Worm (Caenorhabditis elegans) whole organism, L4 larva: ENCODE data around the gene hsp-12.6.

Experiments used
- F37D6.2 ChIP-seq: sonication (generic microtip); optimal IDR thresholded peaks from 2 replicates; lab custom pipeline; 2016; ENCODE audit warnings: mild to moderate bottlenecking, missing genetic modification characterization, missing compliant biosample characterization
- F49E8.2 ChIP-seq: sonication (generic microtip); optimal IDR thresholded peaks from 2 replicates; lab custom pipeline; 2016; ENCODE audit warnings: missing compliant biosample characterization, mild to moderate bottlenecking, missing genetic modification characterization, borderline replicate concordance
- R02D3.7 ChIP-seq: fragments of 150-350 bp; sonication (generic microtip); optimal IDR thresholded peaks from 3 replicates; lab custom pipeline; 2014; ENCODE audit warnings: missing biosample characterization, missing genetic modification characterization
- Y75B8A.6 ChIP-seq: fragments of 200-800 bp; sonication (Bioruptor generic); IDR thresholded peaks from 2 replicates; pipeline ENCODE4 v1.3.6; 2022; ENCODE audit warnings: missing genetic modification reagents, missing genetic modification characterization, missing compliant biosample characterization
- aha-1 ChIP-seq: fragments of 150-350 bp; peaks from one replicate; lab custom pipeline; 2014; ENCODE audit warnings: missing biosample characterization, missing genetic modification characterization
- ceh-20 ChIP-seq: fragments of 200-800 bp; sonication (Bioruptor generic); IDR thresholded peaks from 2 replicates; pipeline ENCODE4 v1.3.6; 2022; ENCODE audit warnings: missing genetic modification reagents, missing genetic modification characterization, missing compliant biosample characterization
- ceh-32 ChIP-seq: sonication (generic microtip); optimal IDR thresholded peaks from 2 replicates; lab custom pipeline; 2016; ENCODE audit warnings: mild to moderate bottlenecking, missing genetic modification characterization, missing compliant biosample characterization; ENCODE audit not compliant: poor library complexity
- ceh-44 ChIP-seq: fragments of 200-800 bp; sonication (Bioruptor generic); IDR thresholded peaks from 2 replicates; pipeline ENCODE4 v1.3.6; 2022; ENCODE audit warnings: missing genetic modification reagents, missing genetic modification characterization, missing compliant biosample characterization
- daf-16 ChIP-seq, 3 experiments: sonication (generic microtip); optimal IDR thresholded peaks; 2 replicates each; lab custom pipeline; 2016 to 2017; ENCODE audit warnings: missing genetic modification characterization in 3 of 3, missing genetic modification reagents in 3 of 3, mild to moderate bottlenecking in 2 of 3, missing compliant biosample characterization in 2 of 3, missing biosample characterization in 1 of 3, moderate library complexity in 1 of 3
- daf-19 ChIP-seq: fragments of 200-800 bp; sonication (Bioruptor generic); conservative IDR thresholded peaks from 2 replicates; pipeline ENCODE4 v1.3.6; 2022; ENCODE audit warnings: missing genetic modification characterization, missing compliant biosample characterization
- dmd-6 ChIP-seq: fragments of 200-800 bp; sonication (Bioruptor generic); IDR thresholded peaks from 2 replicates; pipeline ENCODE4 v1.3.6; 2022; ENCODE audit warnings: missing genetic modification reagents, missing genetic modification characterization, missing compliant biosample characterization
- duxl-1 ChIP-seq: sonication (generic microtip); optimal IDR thresholded peaks from 2 replicates; lab custom pipeline; 2016; ENCODE audit warnings: mild to moderate bottlenecking, missing genetic modification characterization, moderate library complexity, missing compliant biosample characterization; ENCODE audit not compliant: poor library complexity
- fkh-10 ChIP-seq: fragments of 150-350 bp; optimal IDR thresholded peaks from 2 replicates; lab custom pipeline; 2014; ENCODE audit warnings: missing biosample characterization, missing genetic modification reagents, missing genetic modification characterization
- fos-1 ChIP-seq: fragments of 150-350 bp; optimal IDR thresholded peaks from 2 replicates; lab custom pipeline; 2014; ENCODE audit warnings: missing biosample characterization, missing genetic modification characterization
- hif-1 ChIP-seq, 2 experiments: sonication (generic microtip); optimal IDR thresholded peaks; 2 replicates each; lab custom pipeline; 2016 to 2017; ENCODE audit warnings: missing compliant biosample characterization in 2 of 2, missing genetic modification characterization in 2 of 2, missing genetic modification reagents in 2 of 2, missing genotype in 2 of 2, mild to moderate bottlenecking in 1 of 2
- hlh-11 ChIP-seq: fragments of 200-800 bp; sonication (Bioruptor generic); optimal IDR thresholded peaks from 2 replicates; lab custom pipeline; 2018; ENCODE audit warnings: mild to moderate bottlenecking, missing genetic modification characterization, missing compliant biosample characterization
- hlh-30 ChIP-seq: sonication (generic microtip); optimal IDR thresholded peaks from 2 replicates; lab custom pipeline; 2017; ENCODE audit warnings: antibody characterized with exemption, mild to moderate bottlenecking, missing genetic modification characterization, missing compliant biosample characterization; ENCODE audit not compliant: insufficient read depth
- lin-15B ChIP-seq: fragments of 150-350 bp; sonication (generic microtip); optimal IDR thresholded peaks from 3 replicates; lab custom pipeline; 2014; ENCODE audit warnings: missing biosample characterization, missing genetic modification characterization
- lin-38 ChIP-seq: fragments of 200-800 bp; sonication (Bioruptor generic); IDR thresholded peaks from 2 replicates; pipeline ENCODE4 v1.3.6; 2022; ENCODE audit warnings: missing genetic modification reagents, missing genetic modification characterization, missing compliant biosample characterization
- lin-39 ChIP-seq: fragments of 150-350 bp; optimal IDR thresholded peaks from 2 replicates; lab custom pipeline; 2014; ENCODE audit warnings: missing biosample characterization, missing genetic modification reagents, missing genetic modification characterization
- lir-3 ChIP-seq: sonication (generic microtip); optimal IDR thresholded peaks from 2 replicates; lab custom pipeline; 2016; ENCODE audit warnings: mild to moderate bottlenecking, missing genetic modification characterization, missing compliant biosample characterization
- madf-9 ChIP-seq: fragments of 200-800 bp; sonication (Bioruptor generic); conservative IDR thresholded peaks from 2 replicates; pipeline ENCODE4 v1.3.6; 2022; ENCODE audit warnings: missing genetic modification reagents, missing genetic modification characterization, missing compliant biosample characterization
- mdl-1 ChIP-seq, 2 experiments: fragments of 150-350 bp in 1 of 2; sonication (generic microtip) in 1 of 2; optimal IDR thresholded peaks; 2 replicates each; lab custom pipeline; 2014 to 2017; ENCODE audit warnings: missing biosample characterization in 2 of 2, missing genetic modification characterization in 2 of 2
- mdt-29 ChIP-seq: fragments of 200-800 bp; sonication (Bioruptor generic); IDR thresholded peaks from 2 replicates; pipeline ENCODE4 v1.3.6; 2022; ENCODE audit warnings: missing genetic modification reagents, missing genetic modification characterization, missing compliant biosample characterization
- mes-2 ChIP-seq: sonication (generic microtip); optimal IDR thresholded peaks from 2 replicates; lab custom pipeline; 2016; ENCODE audit warnings: missing genotype, mild to moderate bottlenecking, missing genetic modification characterization, missing compliant biosample characterization; ENCODE audit not compliant: poor library complexity, severe bottlenecking
- nhr-102 ChIP-seq: sonication (generic microtip); optimal IDR thresholded peaks from 2 replicates; lab custom pipeline; 2016; ENCODE audit warnings: mild to moderate bottlenecking, missing genetic modification characterization, moderate library complexity, missing compliant biosample characterization
- nhr-237 ChIP-seq: sonication (generic microtip); optimal IDR thresholded peaks from 2 replicates; lab custom pipeline; 2017; ENCODE audit warnings: missing biosample characterization, missing genetic modification characterization
- nhr-25 ChIP-seq: sonication (generic microtip); optimal IDR thresholded peaks from 2 replicates; lab custom pipeline; 2017; ENCODE audit warnings: missing genetic modification characterization, mild to moderate bottlenecking, missing compliant biosample characterization, antibody characterized with exemption, moderate library complexity, borderline replicate concordance; ENCODE audit not compliant: insufficient read depth
- nhr-28 ChIP-seq: fragments of 150-350 bp; optimal IDR thresholded peaks from 2 replicates; lab custom pipeline; 2014; ENCODE audit warnings: missing biosample characterization, missing genetic modification characterization
- nhr-48 ChIP-seq: sonication (generic microtip); optimal IDR thresholded peaks from 2 replicates; lab custom pipeline; 2016; ENCODE audit warnings: mild to moderate bottlenecking, missing genetic modification characterization, missing compliant biosample characterization
- nhr-77 ChIP-seq: fragments of 150-350 bp; optimal IDR thresholded peaks from 2 replicates; lab custom pipeline; 2014; ENCODE audit warnings: missing biosample characterization, missing genetic modification characterization
- pha-4 ChIP-seq, 2 experiments: fragments of 150-350 bp in 1 of 2; fragments of 200-800 bp in 1 of 2; sonication (Bioruptor generic) in 1 of 2; IDR thresholded peaks in 1 of 2; optimal IDR thresholded peaks in 1 of 2; 2 replicates each; pipeline versions ENCODE4 v1.3.6 to Lab custom; 2014 to 2022; ENCODE audit warnings: missing genetic modification characterization in 2 of 2, missing genetic modification reagents in 2 of 2, missing biosample characterization in 1 of 2, missing compliant biosample characterization in 1 of 2
- php-3 ChIP-seq: fragments of 200-800 bp; sonication (Bioruptor generic); IDR thresholded peaks from 2 replicates; pipeline ENCODE4 v1.3.6; 2022; ENCODE audit warnings: missing genetic modification reagents, missing genetic modification characterization, missing compliant biosample characterization
- pqm-1 ChIP-seq: sonication (generic microtip); optimal IDR thresholded peaks from 2 replicates; lab custom pipeline; 2017; ENCODE audit warnings: missing biosample characterization, missing genetic modification characterization
- saeg-2 ChIP-seq: fragments of 200-800 bp; sonication (Bioruptor generic); IDR thresholded peaks from 2 replicates; pipeline ENCODE4 v1.3.6; 2022; ENCODE audit warnings: missing genetic modification reagents, missing genetic modification characterization, missing compliant biosample characterization
- sdz-12 ChIP-seq: fragments of 200-800 bp; sonication (Bioruptor generic); optimal IDR thresholded peaks from 2 replicates; lab custom pipeline; 2018; ENCODE audit warnings: mild to moderate bottlenecking, missing genetic modification characterization, missing compliant biosample characterization
- skn-1 ChIP-seq: fragments of 150-350 bp; optimal IDR thresholded peaks from 2 replicates; lab custom pipeline; 2014; ENCODE audit warnings: missing biosample characterization, missing genetic modification characterization
- snpc-1.2 ChIP-seq: fragments of 200-800 bp; sonication (Bioruptor generic); IDR thresholded peaks from 2 replicates; pipeline ENCODE4 v1.3.6; 2022; ENCODE audit warnings: missing genetic modification reagents, missing genetic modification characterization, missing compliant biosample characterization
- spr-3 ChIP-seq: fragments of 200-800 bp; sonication (Bioruptor generic); optimal IDR thresholded peaks from 2 replicates; lab custom pipeline; 2018; ENCODE audit warnings: mild to moderate bottlenecking, missing genetic modification characterization, missing compliant biosample characterization
- tra-1 ChIP-seq: fragments of 200-800 bp; sonication (Bioruptor generic); IDR thresholded peaks from 2 replicates; pipeline ENCODE4 v1.3.6; 2022; ENCODE audit warnings: missing genetic modification reagents, missing genetic modification characterization, missing compliant biosample characterization
- unc-130 ChIP-seq: sonication (generic microtip); optimal IDR thresholded peaks from 2 replicates; lab custom pipeline; 2016; ENCODE audit warnings: missing genetic modification reagents, missing genetic modification characterization, missing compliant biosample characterization
- unc-39 ChIP-seq: sonication (generic microtip); optimal IDR thresholded peaks from 2 replicates; lab custom pipeline; 2017; ENCODE audit warnings: missing biosample characterization, missing genetic modification characterization
- unc-62 ChIP-seq, 3 experiments: fragments of 150-350 bp in 1 of 3; sonication (generic microtip); optimal IDR thresholded peaks in 2 of 3; peaks in 1 of 3; 1 replicate in 1 of 3; 2 replicates in 2 of 3; lab custom pipeline; 2014 to 2017; ENCODE audit warnings: missing biosample characterization in 3 of 3, missing genetic modification characterization in 3 of 3, missing genetic modification reagents in 3 of 3, missing genotype in 1 of 3
- zag-1 ChIP-seq: fragments of 150-350 bp; optimal IDR thresholded peaks from 2 replicates; lab custom pipeline; 2014; ENCODE audit warnings: missing biosample characterization, missing genetic modification characterization
- zfp-2 ChIP-seq: sonication (generic microtip); optimal IDR thresholded peaks from 2 replicates; lab custom pipeline; 2016; ENCODE audit warnings: mild to moderate bottlenecking, missing genetic modification characterization, missing compliant biosample characterization
- zfp-3 ChIP-seq: fragments of 200-800 bp; sonication (Bioruptor generic); conservative IDR thresholded peaks from 2 replicates; pipeline ENCODE4 v1.3.6; 2022; ENCODE audit warnings: missing genetic modification reagents, missing genetic modification characterization, missing compliant biosample characterization
- ztf-11 ChIP-seq: fragments of 150-350 bp; optimal IDR thresholded peaks from 2 replicates; lab custom pipeline; 2014; ENCODE audit warnings: missing biosample characterization, missing genetic modification characterization

hsp-12.6 gene

DNA sequence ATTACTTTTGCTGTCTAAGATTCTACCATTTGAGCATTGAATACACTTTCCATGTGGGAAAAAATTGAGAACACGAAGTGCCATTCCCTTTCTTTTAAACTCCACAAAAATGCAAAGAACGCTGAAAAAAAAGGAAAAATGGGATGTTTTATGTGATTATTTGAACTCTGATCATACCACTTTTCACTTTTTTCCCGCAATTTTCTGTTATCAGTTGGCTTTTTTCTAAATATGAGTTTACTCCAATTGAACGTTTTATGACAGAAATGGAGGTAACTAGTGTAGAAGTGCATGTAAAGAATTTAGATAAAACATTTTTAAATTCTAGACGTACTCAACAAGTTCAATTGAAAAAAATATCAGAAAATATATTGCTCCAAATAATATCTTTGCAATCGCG, 5.6 kb downstream of the hsp-12.6 start (continued):
- peak; percentile 51 for TF ChIP-seq nhr-28 (tag; lab: Kevin White, UChicago)
- TF ChIP-seq F49E8.2 = no peak
- TF ChIP-seq pqm-1 (tag; lab: Kevin White, UChicago) = peak; percentile 6
- TF ChIP-seq Y75B8A.6 (GFP tag; lab: Robert Waterston, UW) = no peak
- no peak for TF ChIP-seq sdz-12 (GFP tag; lab: Kevin White, UChicago)
- no peak for TF ChIP-seq unc-130 (GFP tag; lab: Kevin White, UChicago)
- TF ChIP-seq ceh-44 (GFP tag; lab: Robert Waterston, UW) = no peak
- no peak for TF ChIP-seq fos-1
- no peak for TF ChIP-seq skn-1 (tag; lab: Kevin White, UChicago)
- no peak for TF ChIP-seq daf-19 (GFP tag; lab: Robert Waterston, UW)
- TF ChIP-seq mdl-1 (tag; optimal IDR thresholded peaks at IDR 0.05; lab: Kevin White, UChicago) = no peak
- peak; percentile 31 for TF ChIP-seq dmd-6 (GFP tag; lab: Robert Waterston, UW)
- TF ChIP-seq ceh-32 (tag; lab: Kevin White, UChicago) = no peak
- TF ChIP-seq nhr-77 (tag; lab: Kevin White, UChicago) = peak; percentile 37
- TF ChIP-seq ztf-11 (tag; lab: Kevin White, UChicago) = no peak

DNA sequence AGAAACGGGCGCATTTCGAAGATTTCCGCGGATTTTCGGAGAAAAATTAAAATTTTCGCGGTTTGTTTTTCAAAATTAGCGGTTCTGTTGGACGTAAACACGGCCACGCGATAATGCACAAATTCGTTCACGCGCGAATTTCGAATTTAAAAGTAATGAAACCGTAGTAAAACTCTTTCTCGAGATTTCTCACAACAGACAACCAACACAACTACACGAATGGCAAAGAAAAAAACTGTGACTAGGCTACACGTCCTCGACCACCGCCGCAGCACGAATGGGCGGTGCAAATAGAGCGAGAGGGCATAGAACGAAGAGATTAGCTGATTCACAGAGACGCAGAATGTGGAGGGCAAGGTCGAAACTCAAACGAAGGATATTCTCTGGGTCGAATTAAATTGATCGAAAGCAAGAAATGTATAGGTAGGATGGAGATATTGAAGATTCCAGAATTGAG, 6.1 kb downstream of the hsp-12.6 start, which contains the start of gene idh-1:
TSS of gene idh-1 (minus strand) at position 228 of the 457 bp plus-strand sequence.
- no peak for TF ChIP-seq nhr-237 (tag; lab: Kevin White, UChicago)
- no peak for TF ChIP-seq spr-3 (GFP tag; lab: Kevin White, UChicago)
- no peak for TF ChIP-seq mes-2 (tag; lab: Kevin White, UChicago)
- TF ChIP-seq lin-39 (tag; lab: Kevin White, UChicago) = no peak
- no peak for TF ChIP-seq fkh-10 (GFP tag; lab: Kevin White, UChicago)
- no peak for TF ChIP-seq daf-16 (GFP tag; optimal IDR thresholded peaks at IDR 0.05; lab: Kevin White, UChicago)
- TF ChIP-seq daf-16 (tag; optimal IDR thresholded peaks at IDR 0.05; lab: Kevin White, UChicago) = peak; percentile 8
- no peak for TF ChIP-seq nhr-48 (tag; lab: Kevin White, UChicago)
- no peak for TF ChIP-seq tra-1
- TF ChIP-seq aha-1 (tag; lab: Kevin White, UChicago) = peak; percentile 34
- no peak for TF ChIP-seq zfp-2
- TF ChIP-seq hlh-11 (tag; lab: Kevin White, UChicago) = peak; percentile 37
- no peak for TF ChIP-seq zfp-3 (GFP tag; lab: Robert Waterston, UW)
- no peak; the same call in 1 of the 2 replicates for TF ChIP-seq mdt-29 (GFP tag; lab: Robert Waterston, UW)
- TF ChIP-seq ceh-20 (GFP tag; lab: Robert Waterston, UW) = no peak
- no peak for TF ChIP-seq pha-4 (GFP tag; IDR thresholded peaks at IDR 0.05; lab: Robert Waterston, UW)
- no peak for TF ChIP-seq pha-4 (tag; optimal IDR thresholded peaks at IDR 0.05; lab: Kevin White, UChicago)
- TF ChIP-seq hlh-30 = peak; percentile 44
- TF ChIP-seq snpc-1.2 (GFP tag; lab: Robert Waterston, UW) = peak; percentile 46; the same call in 1 of the 2 replicates
- no peak for TF ChIP-seq ceh-44 (GFP tag; lab: Robert Waterston, UW)
- TF ChIP-seq nhr-25 (tag; lab: Kevin White, UChicago) = peak; percentile 88
- no peak for TF ChIP-seq R02D3.7 (tag; lab: Kevin White, UChicago)
- no peak for TF ChIP-seq ztf-11 (tag; lab: Kevin White, UChicago)
- no peak for TF ChIP-seq F37D6.2 (tag; lab: Kevin White, UChicago)
- no peak for TF ChIP-seq lir-3 (tag; lab: Kevin White, UChicago)
- TF ChIP-seq unc-62 (GFP tag; optimal IDR thresholded peaks at IDR 0.05 in 1 of 2; lab: Kevin White, UChicago) = peak in 1 of 2 experiments; percentile 84
- TF ChIP-seq unc-62 (tag; optimal IDR thresholded peaks at IDR 0.05; lab: Kevin White, UChicago) = no peak
- TF ChIP-seq nhr-102 = peak; percentile 29
- no peak for TF ChIP-seq zag-1
- TF ChIP-seq hif-1 (tag; optimal IDR thresholded peaks at IDR 0.05; lab: Kevin White, UChicago) = peak in 1 of 2 experiments; percentile 20
- no peak for TF ChIP-seq duxl-1 (tag; lab: Kevin White, UChicago)
- no peak for TF ChIP-seq lin-15B (tag; lab: Kevin White, UChicago)
- no peak for TF ChIP-seq sdz-12 (GFP tag; lab: Kevin White, UChicago)
- no peak for TF ChIP-seq php-3 (GFP tag; lab: Robert Waterston, UW)
- no peak for TF ChIP-seq unc-39 (tag; lab: Kevin White, UChicago)
- no peak for TF ChIP-seq pqm-1 (tag; lab: Kevin White, UChicago)
- peak; percentile 57 for TF ChIP-seq lin-38 (GFP tag; lab: Robert Waterston, UW)
- TF ChIP-seq saeg-2 (GFP tag; lab: Robert Waterston, UW) = no peak
- no peak for TF ChIP-seq madf-9 (GFP tag; lab: Robert Waterston, UW)
